Fruit fly (Drosophila melanogaster): ENCODE measurements around the gene tal-2A.
A peak's percentile ranks its signal among the peaks of the same experiment; 100 is the strongest.

Gene tal-2A

DNA sequence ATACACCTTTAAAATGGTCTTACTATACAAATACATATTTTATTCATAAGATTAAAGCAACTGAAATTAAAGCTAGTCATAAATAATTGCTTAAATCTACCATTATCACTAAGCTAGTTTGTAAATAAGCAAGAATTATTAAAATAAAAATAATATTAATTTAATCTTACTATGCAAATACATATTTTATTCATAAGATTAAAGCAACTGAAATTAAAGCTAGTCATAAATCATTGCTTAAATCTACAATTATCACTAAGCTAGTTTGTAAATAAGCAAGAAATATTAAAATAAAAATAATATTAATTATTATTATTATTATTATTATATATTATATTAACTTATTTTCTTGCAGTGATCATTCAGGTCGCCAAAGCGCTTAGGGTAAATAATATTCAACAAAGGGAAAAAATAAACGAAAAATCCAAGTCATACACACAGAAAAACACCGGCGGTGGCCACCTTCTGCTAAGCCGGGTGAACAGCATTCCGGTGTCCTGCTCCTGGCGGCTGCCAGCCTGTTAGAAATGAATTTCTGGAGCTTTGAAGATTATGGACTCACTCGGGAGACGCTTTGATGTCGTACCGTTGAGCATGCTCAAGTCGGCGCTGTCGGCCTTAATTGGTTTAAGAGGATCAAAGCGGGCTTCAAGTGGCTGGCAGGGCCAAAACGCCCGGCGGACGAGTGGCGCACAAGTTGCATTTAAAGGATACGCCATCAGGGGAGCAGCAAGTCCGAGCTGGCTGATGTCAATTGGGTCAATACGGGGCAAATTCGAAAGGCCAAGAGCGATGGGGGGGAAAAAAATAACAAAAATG is 8.8 kb upstream of the tal-2A start (continued):
- TF ChIP-seq hth (optimal IDR thresholded peaks at IDR 0.05), result no peak
- TF ChIP-seq CG34422 (GFP tag; IDR thresholded peaks at IDR 0.05), result peak; percentile 19; the same call in 1 of the 3 replicates
- peak; percentile 42 for TF ChIP-seq bcd (GFP tag; optimal IDR thresholded peaks at IDR 0.05)
- no peak for TF ChIP-seq CG13775 (GFP tag; optimal IDR thresholded peaks at IDR 0.05)
- no peak for TF ChIP-seq D19B (GFP tag; optimal IDR thresholded peaks at IDR 0.05)
- peak; percentile 76 for TF ChIP-seq CG2678 (tag; optimal IDR thresholded peaks at IDR 0.05)
- TF ChIP-seq pho (GFP tag; optimal IDR thresholded peaks at IDR 0.05), result no peak
- no peak for TF ChIP-seq CG7928 (GFP tag; optimal IDR thresholded peaks at IDR 0.05)
- TF ChIP-seq cg (GFP tag; optimal IDR thresholded peaks at IDR 0.05), result no peak
- TF ChIP-seq da (GFP tag; optimal IDR thresholded peaks at IDR 0.05), result no peak
- no peak for TF ChIP-seq z (GFP tag; IDR thresholded peaks at IDR 0.05)
- no peak for TF ChIP-seq sc (optimal IDR thresholded peaks at IDR 0.05)
- peak; percentile 4 for TF ChIP-seq sc (GFP tag; optimal IDR thresholded peaks at IDR 0.05)
- TF ChIP-seq dati (GFP tag; IDR thresholded peaks at IDR 0.05), result no peak
- no peak for TF ChIP-seq bab2 (GFP tag; optimal IDR thresholded peaks at IDR 0.05)
- TF ChIP-seq CG17802 (tag; optimal IDR thresholded peaks at IDR 0.05), result no peak
- TF ChIP-seq CG9876 (GFP tag; optimal IDR thresholded peaks at IDR 0.05), result no peak
- no peak for TF ChIP-seq HmgD (GFP tag; optimal IDR thresholded peaks at IDR 0.05)
- no peak for TF ChIP-seq CG31365 (tag; optimal IDR thresholded peaks at IDR 0.05)
- no peak for TF ChIP-seq B-H2 (GFP tag; optimal IDR thresholded peaks at IDR 0.05)
- TF ChIP-seq klu (GFP tag; IDR thresholded peaks at IDR 0.05), result no peak
- no peak for TF ChIP-seq luna (GFP tag; optimal IDR thresholded peaks at IDR 0.05)
- no peak for TF ChIP-seq CG15073 (GFP tag; optimal IDR thresholded peaks at IDR 0.05)
- TF ChIP-seq Rx (GFP tag; IDR thresholded peaks at IDR 0.05), result no peak
- TF ChIP-seq ERR (GFP tag; optimal IDR thresholded peaks at IDR 0.05), result no peak
- TF ChIP-seq CG5953 (GFP tag; IDR thresholded peaks at IDR 0.05), result no peak
- no peak for TF ChIP-seq insv (GFP tag; optimal IDR thresholded peaks at IDR 0.05)
- TF ChIP-seq lilli (GFP tag; optimal IDR thresholded peaks at IDR 0.05), result no peak
- peak; percentile 37 for TF ChIP-seq Oli (tag; optimal IDR thresholded peaks at IDR 0.05)
- no peak for TF ChIP-seq Side (GFP tag; optimal IDR thresholded peaks at IDR 0.05)
- TF ChIP-seq Xrp1 (GFP tag; IDR thresholded peaks at IDR 0.05), result no peak
- peak; percentile 19 for TF ChIP-seq CG14710 (tag; optimal IDR thresholded peaks at IDR 0.05)
- TF ChIP-seq CG15011 (GFP tag; optimal IDR thresholded peaks at IDR 0.05), result no peak
- TF ChIP-seq H15 (GFP tag; IDR thresholded peaks at IDR 0.05), result 0 out of 3 replicates have a peak, but pooled peaks have one; percentile 9
- no peak for TF ChIP-seq so (GFP tag; IDR thresholded peaks at IDR 0.05)
- TF ChIP-seq CG7271 (tag; optimal IDR thresholded peaks at IDR 0.05), result no peak
- TF ChIP-seq CG6813 (GFP tag; optimal IDR thresholded peaks at IDR 0.05), result no peak
- no peak for TF ChIP-seq emc (GFP tag; optimal IDR thresholded peaks at IDR 0.05)
- TF ChIP-seq CG4424 (GFP tag; optimal IDR thresholded peaks at IDR 0.05), result no peak
- TF ChIP-seq CG9797 (GFP tag; optimal IDR thresholded peaks at IDR 0.05), result no peak
- TF ChIP-seq CG7556 (GFP tag; optimal IDR thresholded peaks at IDR 0.05), result peak; percentile 78
- peak; percentile 100 for TF ChIP-seq CG31224 (GFP tag; IDR thresholded peaks at IDR 0.05)
- TF ChIP-seq ATbp (GFP tag; optimal IDR thresholded peaks at IDR 0.05), result peak; percentile 37
- peak; percentile 27 for TF ChIP-seq Xbp1 (GFP tag; optimal IDR thresholded peaks at IDR 0.05)
- TF ChIP-seq Ptx1 (GFP tag; IDR thresholded peaks at IDR 0.05), result peak; percentile 30; the same call in 1 of the 2 replicates
- no peak for TF ChIP-seq CG4707 (GFP tag; optimal IDR thresholded peaks at IDR 0.05)
- no peak for TF ChIP-seq sr (GFP tag; IDR thresholded peaks at IDR 0.05)
- no peak for TF ChIP-seq ro (GFP tag; IDR thresholded peaks at IDR 0.05)
- TF ChIP-seq CG8478 (optimal IDR thresholded peaks at IDR 0.05), result no peak
- TF ChIP-seq CHES-1-like (GFP tag; optimal IDR thresholded peaks at IDR 0.05), result no peak
- no peak for TF ChIP-seq jigr1 (GFP tag; IDR thresholded peaks at IDR 0.05)
- TF ChIP-seq CG5245 (GFP tag; optimal IDR thresholded peaks at IDR 0.05), result no peak

All from whole organism, embryonic.